Fruit fly (Drosophila melanogaster) whole organism: Measurements from ENCODE around the gene CG33128.
A peak's percentile ranks its signal among the peaks of the same experiment; 100 is the strongest.

Experiments
- CG8478 ChIP-seq: fragments of >200 bp; optimal IDR thresholded peaks from 2 replicates; lab custom pipeline; 2018; ENCODE audit warnings: inconsistent platforms
- Dll ChIP-seq: fragments of >200 bp; optimal IDR thresholded peaks from 2 replicates; lab custom pipeline; 2017
- EcR ChIP-seq, 2 experiments: fragments of >200 bp; optimal IDR thresholded peaks; 2 replicates each; lab custom pipeline; 2017; ENCODE audit warnings: missing biosample characterization in 2 of 2, missing genetic modification characterization in 2 of 2, missing genetic modification reagents in 2 of 2
- pan ChIP-seq: fragments of >200 bp; optimal IDR thresholded peaks from 2 replicates; lab custom pipeline; 2017
- psq ChIP-seq: fragments of >200 bp; optimal IDR thresholded peaks from 2 replicates; lab custom pipeline; 2017
- usp ChIP-seq: fragments of >200 bp; optimal IDR thresholded peaks from 2 replicates; lab custom pipeline; 2017; ENCODE audit warnings: missing biosample characterization, missing genetic modification characterization, mixed read lengths

Gene CG33128

DNA sequence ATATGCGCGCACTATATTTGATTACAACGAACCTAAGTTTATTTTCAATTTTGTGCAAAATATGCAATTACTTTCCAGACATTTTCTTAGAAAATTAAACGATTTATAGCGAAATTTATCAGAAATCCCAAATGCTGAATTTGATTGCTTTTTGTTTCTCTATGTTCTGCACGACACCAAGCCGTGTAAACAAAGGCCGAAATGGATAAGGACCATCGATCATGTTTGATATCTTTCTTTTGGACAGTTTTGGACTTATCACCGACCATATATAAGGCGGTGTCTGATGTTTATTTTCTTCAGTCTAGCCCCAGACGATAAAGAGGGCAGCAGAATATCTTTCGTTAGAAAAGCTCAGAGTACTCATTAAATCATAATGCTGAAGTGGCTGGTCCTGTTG, at the start of gene CG33128:
Gene CG33128, plus strand, starts transcription at position 301 of the 400 bp plus-strand sequence.
- TF ChIP-seq Dll (lab: Kevin White, UChicago) (no peak), CG8478 (lab: Kevin White, UChicago) (no peak), usp (GFP tag; lab: Kevin White, UChicago) (no peak), pan (lab: Kevin White, UChicago) (no peak), psq (lab: Kevin White, UChicago) (no peak), EcR (GFP tag; optimal IDR thresholded peaks at IDR 0.05; lab: Kevin White, UChicago) (no peak)

dm6 chr2L:1445048-1445447, 48.8 kb upstream of the CG33128 start:
- TF ChIP-seq psq (lab: Kevin White, UChicago) (no peak), Dll (lab: Kevin White, UChicago) (no peak), EcR (GFP tag; optimal IDR thresholded peaks at IDR 0.05; lab: Kevin White, UChicago) (no peak), CG8478 (lab: Kevin White, UChicago) (no peak), pan (lab: Kevin White, UChicago) (no peak), usp (GFP tag; lab: Kevin White, UChicago) (no peak)

- TF ChIP-seq usp (GFP tag; lab: Kevin White, UChicago) = no peak
- TF ChIP-seq pan (lab: Kevin White, UChicago) = no peak
- no peak for TF ChIP-seq Dll (lab: Kevin White, UChicago)
- TF ChIP-seq EcR (GFP tag; optimal IDR thresholded peaks at IDR 0.05; lab: Kevin White, UChicago) = no peak
- no peak for TF ChIP-seq CG8478 (lab: Kevin White, UChicago)
- no peak for TF ChIP-seq psq (lab: Kevin White, UChicago)
Measured at dm6 chr2L:1446740-1447139, 47.1 kb upstream of the CG33128 start.

dm6 chr2L:1447652-1448051, 46.2 kb upstream of the CG33128 start:
- TF ChIP-seq CG8478 (lab: Kevin White, UChicago) (no peak), usp (GFP tag; lab: Kevin White, UChicago) (no peak), Dll (lab: Kevin White, UChicago) (no peak), EcR (GFP tag; optimal IDR thresholded peaks at IDR 0.05; lab: Kevin White, UChicago) (no peak), pan (lab: Kevin White, UChicago) (no peak), psq (lab: Kevin White, UChicago) (no peak)

DNA sequence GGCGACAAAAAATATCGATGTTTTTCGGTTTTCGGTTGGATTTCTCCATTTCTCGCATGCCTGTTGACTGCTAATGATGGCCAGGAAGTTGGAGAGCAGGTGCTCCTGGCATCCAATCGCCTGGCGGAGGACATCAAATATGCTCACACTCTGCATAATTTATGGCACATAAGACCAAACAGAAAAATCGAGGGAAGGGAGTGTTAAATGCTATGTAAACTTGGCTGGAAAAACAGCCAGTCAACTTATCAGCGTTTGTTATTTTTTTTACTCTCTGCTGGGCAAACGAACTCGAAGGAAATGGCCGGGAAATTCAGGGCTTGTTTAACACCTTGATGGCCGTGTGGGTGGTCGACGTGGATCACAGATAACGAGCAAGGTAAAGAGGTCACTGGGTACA, 45.7 kb upstream of the CG33128 start:
- no peak for TF ChIP-seq psq (lab: Kevin White, UChicago)
- no peak for TF ChIP-seq EcR (GFP tag; optimal IDR thresholded peaks at IDR 0.05; lab: Kevin White, UChicago)
- no peak for TF ChIP-seq CG8478 (lab: Kevin White, UChicago)
- no peak for TF ChIP-seq pan (lab: Kevin White, UChicago)
- TF ChIP-seq usp (GFP tag; lab: Kevin White, UChicago) = no peak
- TF ChIP-seq Dll (lab: Kevin White, UChicago) = no peak

DNA sequence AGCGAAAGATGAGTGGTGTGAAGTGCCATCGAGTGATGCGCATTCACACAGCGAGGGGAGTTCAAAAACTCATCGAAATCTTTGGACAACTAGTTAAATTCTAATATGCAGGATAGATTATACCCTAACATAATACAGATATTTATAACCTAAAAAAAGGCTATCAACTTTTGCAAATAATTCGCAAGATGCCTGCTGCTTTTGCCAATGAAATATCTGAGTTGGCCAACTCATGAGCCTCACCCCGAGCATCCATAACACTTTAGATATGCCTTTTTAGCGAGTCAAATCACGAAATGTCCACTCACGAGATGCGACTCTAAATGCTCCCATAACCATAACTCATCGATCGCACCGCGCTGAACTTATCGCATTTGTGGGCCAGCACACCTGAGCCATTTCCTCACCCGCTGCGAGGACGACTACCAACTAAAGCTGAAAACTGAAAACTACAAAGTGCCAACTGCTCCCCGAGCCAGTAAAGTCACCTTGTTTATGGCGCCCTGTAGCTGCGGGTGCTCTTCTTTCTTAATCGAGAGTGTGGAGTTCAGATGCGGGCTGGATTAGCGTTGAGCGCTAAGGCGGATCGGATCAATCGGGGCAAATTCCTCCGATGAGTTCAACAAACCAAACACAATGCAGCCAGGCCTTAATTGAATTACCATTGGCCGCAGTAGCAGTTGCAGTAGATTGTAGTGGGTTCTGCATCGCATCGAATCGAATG, 44.0 kb upstream of the CG33128 start:
- TF ChIP-seq EcR (GFP tag; optimal IDR thresholded peaks at IDR 0.05; lab: Kevin White, UChicago) (no peak), pan (lab: Kevin White, UChicago) (no peak), Dll (lab: Kevin White, UChicago) (no peak), CG8478 (lab: Kevin White, UChicago) (no peak), psq (lab: Kevin White, UChicago) (no peak), usp (GFP tag; lab: Kevin White, UChicago) (no peak)

dm6 chr2L:1455498-1455897, 38.4 kb upstream of the CG33128 start:
- no peak for TF ChIP-seq usp (GFP tag; lab: Kevin White, UChicago)
- TF ChIP-seq Dll (lab: Kevin White, UChicago) = no peak
- TF ChIP-seq psq (lab: Kevin White, UChicago) = no peak
- no peak for TF ChIP-seq pan (lab: Kevin White, UChicago)
- no peak for TF ChIP-seq EcR (GFP tag; optimal IDR thresholded peaks at IDR 0.05; lab: Kevin White, UChicago)
- no peak for TF ChIP-seq CG8478 (lab: Kevin White, UChicago)

DNA sequence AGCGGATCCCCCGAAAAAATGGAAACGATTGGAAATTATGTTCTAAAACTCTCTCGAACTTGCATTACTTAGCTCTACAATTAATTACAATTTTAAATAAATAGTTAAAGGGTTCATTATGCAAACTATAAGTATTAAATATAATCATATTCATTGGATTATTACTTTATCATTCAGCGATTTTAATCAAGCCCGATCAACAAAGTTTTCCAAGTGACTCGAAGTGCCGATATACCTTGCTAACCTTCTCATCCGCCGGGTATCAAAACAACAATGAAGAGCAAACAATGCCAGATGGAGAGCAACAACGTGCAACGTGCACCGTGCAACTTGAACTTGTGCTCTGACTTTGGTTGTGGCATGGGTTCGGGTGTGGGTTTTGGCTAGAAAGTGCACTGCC, 37.6 kb upstream of the CG33128 start:
- TF ChIP-seq usp (GFP tag; lab: Kevin White, UChicago) (no peak), pan (lab: Kevin White, UChicago) (peak; percentile 23)

dm6 chr2L:1456822-1457221, 37.0 kb upstream of the CG33128 start:
- no peak for TF ChIP-seq EcR (GFP tag; optimal IDR thresholded peaks at IDR 0.05; lab: Kevin White, UChicago)
- TF ChIP-seq usp (GFP tag; lab: Kevin White, UChicago) = no peak
- TF ChIP-seq Dll (lab: Kevin White, UChicago) = no peak
- no peak for TF ChIP-seq psq (lab: Kevin White, UChicago)
- TF ChIP-seq CG8478 (lab: Kevin White, UChicago) = no peak
- no peak for TF ChIP-seq pan (lab: Kevin White, UChicago)

DNA sequence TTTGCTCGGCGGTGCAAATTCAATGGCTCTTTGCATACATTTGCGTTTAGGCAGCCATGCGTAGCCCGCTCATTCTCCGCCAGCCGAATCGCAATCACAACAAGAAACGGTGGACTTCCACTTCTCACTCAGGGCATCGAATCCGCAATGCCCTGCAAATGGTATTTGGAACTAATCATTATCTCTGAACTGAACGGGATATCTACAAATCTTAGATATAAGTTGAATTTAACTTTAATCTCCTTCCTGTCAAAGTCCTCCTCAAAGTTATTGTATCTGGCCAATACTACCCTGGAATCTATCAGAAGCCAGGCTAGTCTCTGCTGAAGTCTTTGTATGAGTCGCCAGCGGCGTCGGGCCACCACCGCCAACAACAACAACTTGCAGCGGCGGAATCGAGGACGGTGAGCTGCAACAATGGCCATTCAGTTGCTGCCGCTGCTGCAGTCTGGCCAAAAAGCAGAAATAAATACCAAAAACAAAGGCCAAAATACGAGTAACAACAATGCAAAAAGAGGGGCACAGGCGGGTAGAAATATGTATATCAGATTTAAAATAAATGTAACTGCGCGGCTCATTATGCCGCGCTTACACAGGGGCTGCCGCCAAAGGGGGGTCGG, 35.2 kb upstream of the CG33128 start:
- TF ChIP-seq psq (lab: Kevin White, UChicago) = no peak
- no peak for TF ChIP-seq EcR (GFP tag; optimal IDR thresholded peaks at IDR 0.05; lab: Kevin White, UChicago)
- TF ChIP-seq CG8478 (lab: Kevin White, UChicago) = no peak
- TF ChIP-seq usp (GFP tag; lab: Kevin White, UChicago) = no peak
- TF ChIP-seq pan (lab: Kevin White, UChicago) = no peak
- TF ChIP-seq Dll (lab: Kevin White, UChicago) = no peak

- TF ChIP-seq CG8478 (lab: Kevin White, UChicago) (no peak), Dll (lab: Kevin White, UChicago) (no peak), usp (GFP tag; lab: Kevin White, UChicago) (no peak), psq (lab: Kevin White, UChicago) (no peak), pan (lab: Kevin White, UChicago) (no peak), EcR (GFP tag; optimal IDR thresholded peaks at IDR 0.05; lab: Kevin White, UChicago) (no peak)
Measured at dm6 chr2L:1459344-1459743, 34.5 kb upstream of the CG33128 start.
